Worm (Caenorhabditis elegans): ENCODE data around the gene R04B3.3.

R04B3.3 gene

DNA sequence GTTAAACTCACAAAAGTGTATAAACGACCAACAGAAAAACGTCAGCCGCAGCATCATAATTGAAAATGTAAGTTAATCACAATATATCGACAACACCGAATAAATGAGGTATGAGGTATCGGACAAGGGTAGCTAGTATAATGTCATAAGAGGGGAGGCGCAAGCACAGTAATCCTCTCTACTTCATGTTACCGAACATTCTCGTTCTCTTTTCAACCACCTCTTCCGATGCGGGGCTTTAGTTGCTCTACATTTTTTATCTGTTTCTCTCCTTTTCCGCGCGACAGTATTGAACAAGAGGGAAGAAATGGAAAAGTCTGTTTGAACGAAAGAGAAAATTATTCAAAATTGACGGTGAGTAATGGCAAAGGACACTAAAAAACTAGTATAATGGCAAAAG, at the start of gene R04B3.3:
Gene R04B3.3 (minus strand): TSS at position 101 of the 400 bp plus-strand sequence.
- no peak for TF ChIP-seq hmbx-1 (tag; optimal IDR thresholded peaks at IDR 0.05)
- TF ChIP-seq flt-1 (GFP tag; IDR thresholded peaks at IDR 0.05): no peak
- TF ChIP-seq tbx-11 (GFP tag; IDR thresholded peaks at IDR 0.05): no peak
- no peak for TF ChIP-seq tra-4 (tag; optimal IDR thresholded peaks at IDR 0.05)
- no peak for TF ChIP-seq scrt-1 (GFP tag; IDR thresholded peaks at IDR 0.05)
- no peak for TF ChIP-seq aly-1 (tag; optimal IDR thresholded peaks at IDR 0.05)

DNA sequence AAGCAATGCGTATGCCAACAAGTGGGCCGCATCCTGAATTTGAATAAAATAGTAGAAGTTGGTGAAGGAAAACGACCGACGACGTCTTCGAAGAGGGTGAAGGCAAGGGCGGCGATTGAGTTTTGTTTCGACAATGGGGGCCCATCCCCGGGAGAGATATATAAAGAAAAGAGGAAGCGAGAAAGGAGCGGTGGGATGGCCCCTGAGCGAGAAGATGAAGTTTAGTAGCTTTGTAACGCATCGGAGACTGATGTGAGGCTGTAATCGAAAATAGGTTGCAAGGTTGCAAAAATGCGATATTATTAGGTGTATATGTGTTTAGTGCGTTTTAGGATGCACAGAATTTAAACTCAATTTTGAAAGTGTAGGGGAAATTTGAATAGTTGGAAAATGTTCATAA, 46.9 kb upstream of the R04B3.3 start:
- TF ChIP-seq scrt-1 (GFP tag; IDR thresholded peaks at IDR 0.05) (no peak), ceh-36 (tag; optimal IDR thresholded peaks at IDR 0.05) (no peak), hmbx-1 (tag; optimal IDR thresholded peaks at IDR 0.05) (no peak), tra-4 (tag; optimal IDR thresholded peaks at IDR 0.05) (no peak), flt-1 (GFP tag; IDR thresholded peaks at IDR 0.05) (no peak), ets-7 (tag; optimal IDR thresholded peaks at IDR 0.05) (no peak), tbx-37 (GFP tag; conservative IDR thresholded peaks at IDR 0.05) (no peak), ceh-13 (GFP tag; optimal IDR thresholded peaks at IDR 0.05) (no peak), aly-1 (tag; optimal IDR thresholded peaks at IDR 0.05) (no peak), sea-1 (GFP tag; conservative IDR thresholded peaks at IDR 0.05) (no peak), pes-1 (GFP tag; IDR thresholded peaks at IDR 0.05) (no peak), tbx-11 (GFP tag; IDR thresholded peaks at IDR 0.05) (no peak), B0310.2 (tag; optimal IDR thresholded peaks at IDR 0.05) (no peak), hnd-1 (tag; optimal IDR thresholded peaks at IDR 0.05) (no peak), hmg-4 (GFP tag; optimal IDR thresholded peaks at IDR 0.05) (no peak), F13C5.2 (tag; optimal IDR thresholded peaks at IDR 0.05) (no peak), ama-1 (optimal IDR thresholded peaks at IDR 0.05) (no peak)

- TF ChIP-seq hnd-1 (tag; optimal IDR thresholded peaks at IDR 0.05) (no peak), tbx-37 (GFP tag; conservative IDR thresholded peaks at IDR 0.05) (no peak), hmg-4 (GFP tag; optimal IDR thresholded peaks at IDR 0.05) (peak; percentile 32), scrt-1 (GFP tag; IDR thresholded peaks at IDR 0.05) (no peak), aly-1 (tag; optimal IDR thresholded peaks at IDR 0.05) (no peak)
Observed at ce11 chrX:2520461-2520860, 44.7 kb upstream of the R04B3.3 start.

ce11 chrX:2516949-2517696, 41.4 kb upstream of the R04B3.3 start:
- TF ChIP-seq F13C5.2 (tag; optimal IDR thresholded peaks at IDR 0.05) (no peak), hmbx-1 (tag; optimal IDR thresholded peaks at IDR 0.05) (no peak), ama-1 (optimal IDR thresholded peaks at IDR 0.05) (no peak), tbx-11 (GFP tag; IDR thresholded peaks at IDR 0.05) (no peak), tbx-37 (GFP tag; conservative IDR thresholded peaks at IDR 0.05) (no peak), flt-1 (GFP tag; IDR thresholded peaks at IDR 0.05) (no peak), hmg-4 (GFP tag; optimal IDR thresholded peaks at IDR 0.05) (no peak), hnd-1 (tag; optimal IDR thresholded peaks at IDR 0.05) (no peak), tra-4 (tag; optimal IDR thresholded peaks at IDR 0.05) (no peak), ceh-13 (GFP tag; optimal IDR thresholded peaks at IDR 0.05) (no peak), B0310.2 (tag; optimal IDR thresholded peaks at IDR 0.05) (no peak), ceh-36 (tag; optimal IDR thresholded peaks at IDR 0.05) (no peak), scrt-1 (GFP tag; IDR thresholded peaks at IDR 0.05) (no peak)

- no peak for TF ChIP-seq aly-1 (tag; optimal IDR thresholded peaks at IDR 0.05)
- TF ChIP-seq hnd-1 (tag; optimal IDR thresholded peaks at IDR 0.05): no peak
- TF ChIP-seq sea-1 (GFP tag; conservative IDR thresholded peaks at IDR 0.05): no peak
- TF ChIP-seq flt-1 (GFP tag; IDR thresholded peaks at IDR 0.05): no peak
- no peak for TF ChIP-seq B0310.2 (tag; optimal IDR thresholded peaks at IDR 0.05)
- TF ChIP-seq ama-1 (optimal IDR thresholded peaks at IDR 0.05): no peak
- TF ChIP-seq tbx-11 (GFP tag; IDR thresholded peaks at IDR 0.05): no peak
- TF ChIP-seq pes-1 (GFP tag; IDR thresholded peaks at IDR 0.05): no peak
Observed at ce11 chrX:2515224-2515623, 39.5 kb upstream of the R04B3.3 start, which contains the start of gene syg-1. Gene syg-1 (minus strand): TSS chrX:2515324.

- TF ChIP-seq hmg-4 (GFP tag; optimal IDR thresholded peaks at IDR 0.05) (peak; percentile 39), F13C5.2 (tag; optimal IDR thresholded peaks at IDR 0.05) (no peak)
Observed at ce11 chrX:2513667-2514198, 38.0 kb upstream of the R04B3.3 start.

DNA sequence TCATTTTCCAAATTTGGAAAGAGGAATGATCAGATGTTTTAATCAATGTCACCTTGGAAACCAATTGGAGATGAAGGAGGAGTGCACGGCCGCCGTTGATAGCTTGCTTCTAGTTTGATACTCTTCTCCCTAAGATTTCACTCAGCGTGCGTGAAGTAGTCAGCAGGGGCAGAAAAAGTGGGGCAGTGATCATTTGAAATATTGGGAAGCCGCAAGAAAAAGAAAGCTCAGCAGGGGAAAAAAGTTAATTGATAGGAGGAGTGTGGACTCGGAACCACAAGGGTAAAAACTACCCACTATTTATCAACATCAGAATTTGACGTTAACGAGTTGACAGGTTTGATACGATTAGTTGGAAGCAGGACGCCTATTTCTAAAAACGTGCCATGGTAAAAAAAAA, 32.7 kb upstream of the R04B3.3 start, which contains the start of gene K02E10.7:
Gene K02E10.7 (minus strand): TSS at position 101 of the 400 bp plus-strand sequence.
- TF ChIP-seq B0310.2 (tag; optimal IDR thresholded peaks at IDR 0.05) (no peak), hnd-1 (tag; optimal IDR thresholded peaks at IDR 0.05) (no peak), ama-1 (optimal IDR thresholded peaks at IDR 0.05) (no peak), hmbx-1 (tag; optimal IDR thresholded peaks at IDR 0.05) (no peak), tra-4 (tag; optimal IDR thresholded peaks at IDR 0.05) (no peak), sea-1 (GFP tag; conservative IDR thresholded peaks at IDR 0.05) (no peak), scrt-1 (GFP tag; IDR thresholded peaks at IDR 0.05) (no peak), tbx-37 (GFP tag; conservative IDR thresholded peaks at IDR 0.05) (no peak), aly-1 (tag; optimal IDR thresholded peaks at IDR 0.05) (no peak), F13C5.2 (tag; optimal IDR thresholded peaks at IDR 0.05) (no peak)

ce11 chrX:2506738-2507137, 31.0 kb upstream of the R04B3.3 start:
- TF ChIP-seq flt-1 (GFP tag; IDR thresholded peaks at IDR 0.05): no peak
- no peak for TF ChIP-seq tbx-37 (GFP tag; conservative IDR thresholded peaks at IDR 0.05)
- no peak for TF ChIP-seq ceh-13 (GFP tag; optimal IDR thresholded peaks at IDR 0.05)
- no peak for TF ChIP-seq sea-1 (GFP tag; conservative IDR thresholded peaks at IDR 0.05)
- no peak for TF ChIP-seq ceh-36 (tag; optimal IDR thresholded peaks at IDR 0.05)
- no peak for TF ChIP-seq hnd-1 (tag; optimal IDR thresholded peaks at IDR 0.05)
- no peak for TF ChIP-seq tbx-11 (GFP tag; IDR thresholded peaks at IDR 0.05)
- no peak for TF ChIP-seq ets-7 (tag; optimal IDR thresholded peaks at IDR 0.05)
- no peak for TF ChIP-seq B0310.2 (tag; optimal IDR thresholded peaks at IDR 0.05)
- no peak for TF ChIP-seq ama-1 (optimal IDR thresholded peaks at IDR 0.05)
- TF ChIP-seq scrt-1 (GFP tag; IDR thresholded peaks at IDR 0.05): no peak
